Fruit fly (Drosophila melanogaster): ENCODE data around the gene kar.

dm6 chr3R:12634617-12635016 is 54.5 kb downstream of the kar start, which contains the start of gene CG11598:
- TF ChIP-seq Hr4 (GFP tag; optimal IDR thresholded peaks at IDR 0.05) (no peak), CG3032 (tag; optimal IDR thresholded peaks at IDR 0.05) (no peak), ss (GFP tag; optimal IDR thresholded peaks at IDR 0.05) (no peak), Eip93F (GFP tag; optimal IDR thresholded peaks at IDR 0.05) (no peak), Hr39 (GFP tag; optimal IDR thresholded peaks at IDR 0.05) (no peak), OdsH (GFP tag; optimal IDR thresholded peaks at IDR 0.05) (no peak), CG6276 (GFP tag; optimal IDR thresholded peaks at IDR 0.05) (no peak), CG6792 (GFP tag; optimal IDR thresholded peaks at IDR 0.05) (no peak), Sox15 (GFP tag; optimal IDR thresholded peaks at IDR 0.05) (no peak), CG6854 (GFP tag; optimal IDR thresholded peaks at IDR 0.05) (no peak), Gug (GFP tag; IDR thresholded peaks at IDR 0.05) (no peak), Sox14 (GFP tag; optimal IDR thresholded peaks at IDR 0.05) (no peak)
